Fruit fly (Drosophila melanogaster) whole organism, wandering third instar larva: ENCODE data around the gene CG31661.

Source experiments
- br ChIP-seq: fragments of 200-800 bp; sonication (Bioruptor generic); optimal IDR thresholded peaks from 2 replicates; lab custom pipeline; 2016; ENCODE audit warnings: missing biosample characterization, missing genetic modification characterization
- ey ChIP-seq: fragments of 200-800 bp; sonication (Bioruptor generic); optimal IDR thresholded peaks from 2 replicates; lab custom pipeline; 2016; ENCODE audit warnings: missing biosample characterization, missing genetic modification characterization

DNA sequence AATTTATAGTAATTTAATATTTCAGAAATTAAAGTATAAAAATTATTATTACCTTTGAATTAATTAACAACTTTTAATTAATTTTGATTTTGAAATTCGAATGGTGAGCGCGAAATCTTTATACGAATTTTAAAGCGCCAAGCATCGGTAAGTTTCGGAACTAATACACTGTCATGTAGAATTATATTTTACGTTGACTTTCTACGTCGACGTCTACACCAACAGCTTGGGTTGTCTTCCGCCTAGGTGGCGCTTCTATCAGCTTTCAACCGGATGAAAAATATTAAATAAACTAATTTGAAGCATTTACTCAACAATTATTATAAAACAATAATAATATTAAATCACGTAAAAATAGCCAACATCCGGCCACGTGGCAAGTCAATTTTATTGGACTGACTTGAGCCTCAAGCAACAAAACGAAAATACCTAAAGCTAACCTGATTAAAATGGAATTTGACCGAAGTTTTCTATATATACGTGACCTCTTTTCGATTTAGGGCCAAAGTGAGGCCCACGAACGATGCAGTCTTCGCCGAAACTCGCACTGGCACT lies 5.2 kb upstream of the CG31661 start, which contains the start of gene CG31928:
- TF ChIP-seq br (GFP tag; lab: Kevin White, UChicago) (no peak), ey (GFP tag; lab: Kevin White, UChicago) (no peak)
